Comparison of ENCODE assay signal across 5 worm cellular contexts in genomic region chrV:9293359-9293758, ce11.
TF ChIP-seq lines count a peak whose summit lies in the region.

No protein-coding gene starts in this region.

TF ChIP-seq in whole organism, L1 larva, 84 proteins besides CTCF, POLR2A, EP300 and RAD21 (continues in another document):
- TF ChIP-seq irx-1 (tag; optimal IDR thresholded peaks at IDR 0.05; lab: Kevin White, UChicago) (no peak), lin-14 (GFP tag; optimal IDR thresholded peaks at IDR 0.05; lab: Kevin White, UChicago) (no peak), aly-2 (tag; optimal IDR thresholded peaks at IDR 0.05; lab: Kevin White, UChicago) (no peak), dpl-1 (GFP tag; optimal IDR thresholded peaks at IDR 0.05; lab: Kevin White, UChicago) (no peak), egl-13 (tag; optimal IDR thresholded peaks at IDR 0.05; lab: Kevin White, UChicago) (peak; percentile 1), unc-86 (tag; optimal IDR thresholded peaks at IDR 0.05; lab: Kevin White, UChicago) (no peak), tlp-1 (tag; optimal IDR thresholded peaks at IDR 0.05; lab: Kevin White, UChicago) (no peak), fkh-8 (tag; optimal IDR thresholded peaks at IDR 0.05; lab: Kevin White, UChicago) (peak; percentile 77), unc-62 (GFP tag; optimal IDR thresholded peaks at IDR 0.05; lab: Kevin White, UChicago) (no peak), nhr-237 (tag; optimal IDR thresholded peaks at IDR 0.05; lab: Kevin White, UChicago) (no peak), nhr-85 (tag; lab: Kevin White, UChicago) (no peak), vab-15 (tag; optimal IDR thresholded peaks at IDR 0.05; lab: Kevin White, UChicago) (no peak), jun-1 (tag; optimal IDR thresholded peaks at IDR 0.05; lab: Kevin White, UChicago) (no peak), nhr-71 (tag; optimal IDR thresholded peaks at IDR 0.05; lab: Kevin White, UChicago) (peak; percentile 24), fos-1 (tag; optimal IDR thresholded peaks at IDR 0.05; lab: Kevin White, UChicago) (no peak), egl-27 (tag; optimal IDR thresholded peaks at IDR 0.05; lab: Kevin White, UChicago) (no peak), tbx-2 (tag; optimal IDR thresholded peaks at IDR 0.05; lab: Kevin White, UChicago) (no peak), mef-2 (tag; optimal IDR thresholded peaks at IDR 0.05; lab: Kevin White, UChicago) (no peak), nhr-28 (tag; optimal IDR thresholded peaks at IDR 0.05; lab: Kevin White, UChicago) (no peak), swsn-7 (tag; optimal IDR thresholded peaks at IDR 0.05; lab: Kevin White, UChicago) (no peak)

TF ChIP-seq in whole organism, L3 larva, 47 proteins besides CTCF, POLR2A, EP300 and RAD21:
- TF ChIP-seq nhr-25 (tag; optimal IDR thresholded peaks at IDR 0.05; lab: Kevin White, UChicago) (no peak), nfya-1 (tag; optimal IDR thresholded peaks at IDR 0.05; lab: Kevin White, UChicago; ENCODE audit: insufficient read depth) (peak; percentile 11), tbx-2 (tag; optimal IDR thresholded peaks at IDR 0.05; lab: Kevin White, UChicago) (peak; percentile 16)

TF ChIP-seq in whole organism, early embryonic, 17 proteins besides CTCF, POLR2A, EP300 and RAD21:
- TF ChIP-seq scrt-1 (GFP tag; IDR thresholded peaks at IDR 0.05; lab: Robert Waterston, UW) (0 out of 2 replicates have a peak, but pooled peaks have one; percentile 41), aly-1 (tag; optimal IDR thresholded peaks at IDR 0.05; lab: Kevin White, UChicago) (no peak), hmg-4 (GFP tag; optimal IDR thresholded peaks at IDR 0.05; lab: Kevin White, UChicago) (peak; percentile 47), ceh-36 (tag; optimal IDR thresholded peaks at IDR 0.05; lab: Kevin White, UChicago) (no peak)

TF ChIP-seq in whole organism, midembryonic, 9 proteins besides CTCF, POLR2A, EP300 and RAD21:
- TF ChIP-seq flt-1 (GFP tag; IDR thresholded peaks at IDR 0.05; lab: Robert Waterston, UW) (peak; percentile 58; the same call in 1 of the 2 replicates), med-1 (GFP tag; optimal IDR thresholded peaks at IDR 0.05; lab: Kevin White, UChicago; ENCODE audit: insufficient read depth) (no peak), tab-1 (GFP tag; IDR thresholded peaks at IDR 0.05; lab: Robert Waterston, UW) (peak; percentile 68), ref-1 (GFP tag; conservative IDR thresholded peaks at IDR 0.05; lab: Robert Waterston, UW) (no peak), klf-2 (GFP tag; conservative IDR thresholded peaks at IDR 0.05; lab: Robert Waterston, UW) (no peak; the same call in 1 of the 2 replicates), ztf-23 (GFP tag; IDR thresholded peaks at IDR 0.05; lab: Robert Waterston, UW) (no peak), T22C8.4 (GFP tag; IDR thresholded peaks at IDR 0.05; lab: Robert Waterston, UW) (no peak), cog-1 (tag; optimal IDR thresholded peaks at IDR 0.05; lab: Kevin White, UChicago) (no peak), ztf-29 (GFP tag; IDR thresholded peaks at IDR 0.05; lab: Robert Waterston, UW) (no peak)

TF ChIP-seq in whole organism, young adult, 124 proteins besides CTCF, POLR2A, EP300 and RAD21 (continues in another document):
- TF ChIP-seq gei-17 (GFP tag; optimal IDR thresholded peaks at IDR 0.05; lab: Kevin White, UChicago) = no peak
- TF ChIP-seq ekl-4 (GFP tag; IDR thresholded peaks at IDR 0.05; lab: Robert Waterston, UW) = no peak
- no peak for TF ChIP-seq lin-54 (GFP tag; optimal IDR thresholded peaks at IDR 0.05; lab: Kevin White, UChicago)
- TF ChIP-seq lir-1 (GFP tag; conservative IDR thresholded peaks at IDR 0.05; lab: Robert Waterston, UW) = no peak
- TF ChIP-seq sdz-38 (tag; optimal IDR thresholded peaks at IDR 0.05; lab: Kevin White, UChicago) = no peak
- no peak for TF ChIP-seq madf-6 (GFP tag; IDR thresholded peaks at IDR 0.05; lab: Robert Waterston, UW)
- TF ChIP-seq zim-3 (tag; optimal IDR thresholded peaks at IDR 0.05; lab: Kevin White, UChicago) = no peak
- no peak for TF ChIP-seq F55B11.4 (tag; optimal IDR thresholded peaks at IDR 0.05; lab: Kevin White, UChicago; ENCODE audit: borderline replicate concordance, insufficient read depth)
- no peak for TF ChIP-seq lsy-27 (tag; optimal IDR thresholded peaks at IDR 0.05; lab: Kevin White, UChicago; ENCODE audit: borderline replicate concordance, insufficient read depth)
- TF ChIP-seq T07F8.4 (tag; optimal IDR thresholded peaks at IDR 0.05; lab: Kevin White, UChicago) = no peak
- TF ChIP-seq ceh-91 (GFP tag; IDR thresholded peaks at IDR 0.05; lab: Robert Waterston, UW) = no peak
- TF ChIP-seq unc-130 (GFP tag; optimal IDR thresholded peaks at IDR 0.05; lab: Kevin White, UChicago) = no peak
- TF ChIP-seq rpc-1 (optimal IDR thresholded peaks at IDR 0.05; lab: Kevin White, UChicago) = no peak
- TF ChIP-seq rpc-1 (tag; optimal IDR thresholded peaks at IDR 0.05; lab: Kevin White, UChicago) = peak; percentile 16
- 0 out of 2 replicates have a peak, but pooled peaks have one; percentile 14 for TF ChIP-seq attf-3 (GFP tag; conservative IDR thresholded peaks at IDR 0.05; lab: Robert Waterston, UW)
- TF ChIP-seq mes-4 (tag; optimal IDR thresholded peaks at IDR 0.05; lab: Kevin White, UChicago) = no peak
- no peak for TF ChIP-seq Y53F4B.3 (GFP tag; IDR thresholded peaks at IDR 0.05; lab: Robert Waterston, UW)
- TF ChIP-seq zfh-2 (GFP tag; conservative IDR thresholded peaks at IDR 0.05; lab: Robert Waterston, UW) = peak; percentile 97
- peak; percentile 93 for TF ChIP-seq egrh-3 (GFP tag; IDR thresholded peaks at IDR 0.05; lab: Robert Waterston, UW)
- TF ChIP-seq bed-1 (GFP tag; IDR thresholded peaks at IDR 0.05; lab: Robert Waterston, UW) = no peak
- no peak for TF ChIP-seq tbx-9 (tag; optimal IDR thresholded peaks at IDR 0.05; lab: Kevin White, UChicago; ENCODE audit: borderline replicate concordance)
- TF ChIP-seq atf-7 (tag; optimal IDR thresholded peaks at IDR 0.05; lab: Kevin White, UChicago) = no peak
- TF ChIP-seq let-526 (GFP tag; IDR thresholded peaks at IDR 0.05; lab: Robert Waterston, UW) = no peak
- no peak for TF ChIP-seq dpff-1 (tag; optimal IDR thresholded peaks at IDR 0.05; lab: Kevin White, UChicago)
- TF ChIP-seq mxl-1 (tag; optimal IDR thresholded peaks at IDR 0.05; lab: Kevin White, UChicago) = no peak
- TF ChIP-seq F49E8.2 (tag; optimal IDR thresholded peaks at IDR 0.05; lab: Kevin White, UChicago; ENCODE audit: insufficient read depth) = no peak
- no peak for TF ChIP-seq sea-2 (GFP tag; IDR thresholded peaks at IDR 0.05; lab: Robert Waterston, UW)
- no peak for TF ChIP-seq dpl-1 (GFP tag; optimal IDR thresholded peaks at IDR 0.05; lab: Kevin White, UChicago)
- TF ChIP-seq lin-35 (GFP tag; optimal IDR thresholded peaks at IDR 0.05; lab: Kevin White, UChicago) = no peak
- TF ChIP-seq nfya-2 (GFP tag; IDR thresholded peaks at IDR 0.05; lab: Robert Waterston, UW) = no peak
- TF ChIP-seq bed-2 (GFP tag; IDR thresholded peaks at IDR 0.05; lab: Robert Waterston, UW) = 0 out of 2 replicates have a peak, but pooled peaks have one; percentile 47
- TF ChIP-seq ztf-28 (GFP tag; IDR thresholded peaks at IDR 0.05; lab: Robert Waterston, UW) = no peak
- TF ChIP-seq F22D6.2 (tag; optimal IDR thresholded peaks at IDR 0.05; lab: Kevin White, UChicago) = no peak
- TF ChIP-seq hlh-12 (tag; optimal IDR thresholded peaks at IDR 0.05; lab: Kevin White, UChicago) = no peak
- TF ChIP-seq ama-1 (optimal IDR thresholded peaks at IDR 0.05; lab: Kevin White, UChicago) = no peak
- no peak for TF ChIP-seq ama-1 (GFP tag; optimal IDR thresholded peaks at IDR 0.05; lab: Kevin White, UChicago)
- no peak for TF ChIP-seq snpc-4 (GFP tag; optimal IDR thresholded peaks at IDR 0.05; lab: Kevin White, UChicago)
- TF ChIP-seq snpc-4 (tag; optimal IDR thresholded peaks at IDR 0.05; lab: Kevin White, UChicago) = no peak
- TF ChIP-seq tlf-1 (GFP tag; optimal IDR thresholded peaks at IDR 0.05; lab: Kevin White, UChicago) = no peak
- 0 out of 2 replicates have a peak, but pooled peaks have one; percentile 64 for TF ChIP-seq cebp-2 (GFP tag; IDR thresholded peaks at IDR 0.05; lab: Robert Waterston, UW)
- no peak for TF ChIP-seq ztf-25 (GFP tag; IDR thresholded peaks at IDR 0.05; lab: Robert Waterston, UW)
- no peak for TF ChIP-seq hrde-1 (tag; optimal IDR thresholded peaks at IDR 0.05; lab: Kevin White, UChicago; ENCODE audit: borderline replicate concordance)
- TF ChIP-seq Y67H2A.10 (GFP tag; conservative IDR thresholded peaks at IDR 0.05; lab: Robert Waterston, UW) = no peak
- TF ChIP-seq ZK185.1 (tag; optimal IDR thresholded peaks at IDR 0.05; lab: Kevin White, UChicago; ENCODE audit: poor library complexity, severe bottlenecking) = no peak
- no peak for TF ChIP-seq nhr-120 (GFP tag; IDR thresholded peaks at IDR 0.05; lab: Robert Waterston, UW)
- peak; percentile 19 for TF ChIP-seq B0261.1 (tag; optimal IDR thresholded peaks at IDR 0.05; lab: Kevin White, UChicago)
- no peak for TF ChIP-seq madf-8 (GFP tag; conservative IDR thresholded peaks at IDR 0.05; lab: Robert Waterston, UW)
- no peak for TF ChIP-seq pha-4 (tag; optimal IDR thresholded peaks at IDR 0.05; lab: Kevin White, UChicago)
- no peak for TF ChIP-seq ceh-100 (GFP tag; IDR thresholded peaks at IDR 0.05; lab: Robert Waterston, UW)
- no peak for TF ChIP-seq K12H6.12 (tag; optimal IDR thresholded peaks at IDR 0.05; lab: Kevin White, UChicago)
- no peak for TF ChIP-seq lsl-1 (GFP tag; optimal IDR thresholded peaks at IDR 0.05; lab: Kevin White, UChicago)
- no peak for TF ChIP-seq ztf-26 (tag; optimal IDR thresholded peaks at IDR 0.05; lab: Kevin White, UChicago)
- no peak for TF ChIP-seq ceh-40 (GFP tag; IDR thresholded peaks at IDR 0.05; lab: Robert Waterston, UW)
- no peak for TF ChIP-seq rec-8 (tag; optimal IDR thresholded peaks at IDR 0.05; lab: Kevin White, UChicago)
- TF ChIP-seq ets-4 (GFP tag; optimal IDR thresholded peaks at IDR 0.05; lab: Kevin White, UChicago) = no peak
- no peak for TF ChIP-seq hmg-1.2 (GFP tag; IDR thresholded peaks at IDR 0.05; lab: Robert Waterston, UW)
- TF ChIP-seq nhr-179 (tag; optimal IDR thresholded peaks at IDR 0.05; lab: Kevin White, UChicago) = no peak
- TF ChIP-seq aptf-3 (GFP tag; IDR thresholded peaks at IDR 0.05; lab: Robert Waterston, UW) = no peak
- no peak for TF ChIP-seq hmg-20 (GFP tag; IDR thresholded peaks at IDR 0.05; lab: Robert Waterston, UW)
- TF ChIP-seq hsf-1 (GFP tag; IDR thresholded peaks at IDR 0.05; lab: Robert Waterston, UW) = no peak
- TF ChIP-seq ztf-3 (GFP tag; optimal IDR thresholded peaks at IDR 0.05; lab: Kevin White, UChicago) = no peak
- no peak for TF ChIP-seq lin-40 (tag; optimal IDR thresholded peaks at IDR 0.05; lab: Kevin White, UChicago)
